Fruit fly (Drosophila melanogaster): ENCODE results near the gene CG42688.
A peak's percentile ranks its signal among the peaks of the same experiment; 100 is the strongest.

The CG42688 gene

dm6 chr2L:19219473-19219872 lies 36.9 kb upstream of the CG42688 start (continued):
- TF ChIP-seq dmrt11E (tag; optimal IDR thresholded peaks at IDR 0.05) (peak; percentile 83), nmo (GFP tag; optimal IDR thresholded peaks at IDR 0.05) (peak; percentile 39), CG17802 (tag; optimal IDR thresholded peaks at IDR 0.05) (no peak), scrt (GFP tag; optimal IDR thresholded peaks at IDR 0.05) (no peak), CG18011 (GFP tag; optimal IDR thresholded peaks at IDR 0.05) (no peak), CG2120 (GFP tag; optimal IDR thresholded peaks at IDR 0.05) (no peak), CG17361 (GFP tag; IDR thresholded peaks at IDR 0.05) (0 out of 3 replicates have a peak, but pooled peaks have one; percentile 11), CG9215 (GFP tag; IDR thresholded peaks at IDR 0.05) (no peak), amos (GFP tag; IDR thresholded peaks at IDR 0.05; ENCODE audit: partially characterized antibody) (no peak), HLHmδ (GFP tag; optimal IDR thresholded peaks at IDR 0.05) (no peak), fd102C (GFP tag; optimal IDR thresholded peaks at IDR 0.05) (peak; percentile 82), slp2 (GFP tag; optimal IDR thresholded peaks at IDR 0.05) (no peak), ara (GFP tag; IDR thresholded peaks at IDR 0.05) (0 out of 2 replicates have a peak, but pooled peaks have one; percentile 27), Nf-YC (tag; optimal IDR thresholded peaks at IDR 0.05) (no peak), fd64A (GFP tag; optimal IDR thresholded peaks at IDR 0.05) (no peak), hb (GFP tag; IDR thresholded peaks at IDR 0.05; ENCODE audit: partially characterized antibody) (no peak), CG4328 (GFP tag; optimal IDR thresholded peaks at IDR 0.05) (no peak), CG18476 (GFP tag; optimal IDR thresholded peaks at IDR 0.05) (no peak), zfh2 (GFP tag; optimal IDR thresholded peaks at IDR 0.05) (no peak), CG18764 (GFP tag; optimal IDR thresholded peaks at IDR 0.05) (no peak), bab2 (GFP tag; optimal IDR thresholded peaks at IDR 0.05) (no peak), ash1 (GFP tag; optimal IDR thresholded peaks at IDR 0.05) (no peak), salm (tag; optimal IDR thresholded peaks at IDR 0.05) (no peak), kah (GFP tag; optimal IDR thresholded peaks at IDR 0.05) (peak; percentile 59), CG6175 (GFP tag; IDR thresholded peaks at IDR 0.05) (no peak), HLH3B (GFP tag; IDR thresholded peaks at IDR 0.05) (no peak), ttk (GFP tag; IDR thresholded peaks at IDR 0.05) (no peak), CG8944 (GFP tag; optimal IDR thresholded peaks at IDR 0.05) (no peak), dpn (GFP tag; optimal IDR thresholded peaks at IDR 0.05) (no peak), abd-A (tag; optimal IDR thresholded peaks at IDR 0.05) (no peak), NFAT (GFP tag; IDR thresholded peaks at IDR 0.05) (no peak), CG6765 (GFP tag; optimal IDR thresholded peaks at IDR 0.05) (no peak), CG12659 (GFP tag; optimal IDR thresholded peaks at IDR 0.05) (no peak), CG14860 (GFP tag; IDR thresholded peaks at IDR 0.05; ENCODE audit: partially characterized antibody) (peak; percentile 12; the same call in 1 of the 3 replicates), gsb (GFP tag; IDR thresholded peaks at IDR 0.05) (no peak), pros (GFP tag; optimal IDR thresholded peaks at IDR 0.05) (peak; percentile 50), TFAM (GFP tag; optimal IDR thresholded peaks at IDR 0.05) (no peak), Side (GFP tag; optimal IDR thresholded peaks at IDR 0.05) (no peak), zfh1 (GFP tag; IDR thresholded peaks at IDR 0.05) (peak; percentile 46; the same call in 1 of the 3 replicates), CG31224 (GFP tag; IDR thresholded peaks at IDR 0.05) (no peak), sisA (GFP tag; IDR thresholded peaks at IDR 0.05) (no peak), Xrp1 (GFP tag; IDR thresholded peaks at IDR 0.05) (peak; percentile 55; the same call in 1 of the 2 replicates), cato (GFP tag; optimal IDR thresholded peaks at IDR 0.05; ENCODE audit: borderline replicate concordance) (no peak), ftz-f1 (GFP tag; optimal IDR thresholded peaks at IDR 0.05) (no peak), tap (tag; optimal IDR thresholded peaks at IDR 0.05) (no peak), pan (optimal IDR thresholded peaks at IDR 0.05) (peak in 1 of 2 experiments; percentile 75), pan (GFP tag; optimal IDR thresholded peaks at IDR 0.05 in 1 of 2, IDR thresholded peaks at IDR 0.05 in 1 of 2) (peak in 1 of 2 experiments; percentile 66), CG17568 (GFP tag; optimal IDR thresholded peaks at IDR 0.05) (no peak), chif (GFP tag; optimal IDR thresholded peaks at IDR 0.05) (peak in 1 of 2 experiments; percentile 61), zen (tag; optimal IDR thresholded peaks at IDR 0.05) (peak; percentile 4), CG43689 (GFP tag; IDR thresholded peaks at IDR 0.05) (no peak)

Data from whole organism, embryonic.